Worm (Caenorhabditis elegans) whole organism, young adult: Measurements from ENCODE around the gene T03F6.6.

Experiments
- B0261.1 ChIP-seq: sonication (generic microtip); optimal IDR thresholded peaks from 2 replicates; lab custom pipeline; 2016; ENCODE audit warnings: mild to moderate bottlenecking, missing genetic modification characterization, moderate library complexity, missing compliant biosample characterization
- C17E4.6 ChIP-seq: fragments of 200-800 bp; sonication (Bioruptor generic); IDR thresholded peaks from 2 replicates; pipeline ENCODE4 v1.3.6; 2022; ENCODE audit warnings: missing genetic modification reagents, missing genetic modification characterization, missing compliant biosample characterization
- D2030.7 ChIP-seq: fragments of 200-800 bp; sonication (Bioruptor generic); IDR thresholded peaks from 2 replicates; pipeline ENCODE4 v1.3.6; 2022; ENCODE audit warnings: missing genetic modification reagents, missing genetic modification characterization, missing compliant biosample characterization
- F10E7.11 ChIP-seq: sonication (generic microtip); optimal IDR thresholded peaks from 2 replicates; lab custom pipeline; 2017; ENCODE audit warnings: mild to moderate bottlenecking, missing genetic modification characterization, moderate library complexity, missing compliant biosample characterization
- F23B12.7 ChIP-seq: sonication (generic microtip); optimal IDR thresholded peaks from 2 replicates; lab custom pipeline; 2017; ENCODE audit warnings: missing genetic modification characterization, mild to moderate bottlenecking, missing compliant biosample characterization, antibody characterized with exemption, moderate library complexity; ENCODE audit not compliant: insufficient read depth
- F37B4.10 ChIP-seq: fragments of 200-800 bp; sonication (Bioruptor generic); IDR thresholded peaks from 2 replicates; pipeline ENCODE4 v1.3.6; 2022; ENCODE audit warnings: missing genetic modification characterization, missing compliant biosample characterization
- F57A8.1 ChIP-seq: fragments of 200-800 bp; sonication (Bioruptor generic); optimal IDR thresholded peaks from 2 replicates; lab custom pipeline; 2018; ENCODE audit warnings: mild to moderate bottlenecking, missing genetic modification characterization, moderate library complexity, missing compliant biosample characterization
- F57C9.4 ChIP-seq: sonication (generic microtip); optimal IDR thresholded peaks from 2 replicates; lab custom pipeline; 2017; ENCODE audit warnings: mild to moderate bottlenecking, missing genetic modification characterization, missing compliant biosample characterization
- K11D2.4 ChIP-seq: fragments of 200-800 bp; sonication (Bioruptor generic); IDR thresholded peaks from 2 replicates; pipeline ENCODE4 v1.3.6; 2022; ENCODE audit warnings: missing genetic modification reagents, missing genetic modification characterization, missing compliant biosample characterization
- K12H6.12 ChIP-seq: fragments of 200-800 bp; sonication (Bioruptor generic); optimal IDR thresholded peaks from 2 replicates; lab custom pipeline; 2018; ENCODE audit warnings: mild to moderate bottlenecking, missing genetic modification characterization, missing compliant biosample characterization
- Y95B8A.8 ChIP-seq: fragments of 200-800 bp; sonication (Bioruptor generic); IDR thresholded peaks from 2 replicates; pipeline ENCODE4 v1.3.6; 2022; ENCODE audit warnings: missing genetic modification reagents, missing genetic modification characterization, missing compliant biosample characterization
- ZK185.1 ChIP-seq: sonication (generic microtip); optimal IDR thresholded peaks from 2 replicates; lab custom pipeline; 2016; ENCODE audit warnings: mild to moderate bottlenecking, missing genetic modification characterization, missing compliant biosample characterization; ENCODE audit not compliant: poor library complexity, severe bottlenecking
- aptf-3 ChIP-seq: fragments of 200-800 bp; sonication (Bioruptor generic); IDR thresholded peaks from 2 replicates; pipeline ENCODE4 v1.3.6; 2022; ENCODE audit warnings: missing genetic modification characterization, missing compliant biosample characterization
- attf-5 ChIP-seq: fragments of 200-800 bp; sonication (Bioruptor generic); optimal IDR thresholded peaks from 2 replicates; lab custom pipeline; 2018; ENCODE audit warnings: mild to moderate bottlenecking, missing genetic modification characterization, missing compliant biosample characterization
- ccch-3 ChIP-seq: fragments of 200-800 bp; sonication (Bioruptor generic); optimal IDR thresholded peaks from 2 replicates; lab custom pipeline; 2018; ENCODE audit warnings: mild to moderate bottlenecking, missing genetic modification characterization, missing compliant biosample characterization
- die-1 ChIP-seq: sonication (generic microtip); optimal IDR thresholded peaks from 2 replicates; lab custom pipeline; 2016; ENCODE audit warnings: missing genotype, mild to moderate bottlenecking, missing genetic modification characterization, missing compliant biosample characterization
- dpl-1 ChIP-seq: fragments of 150-350 bp; optimal IDR thresholded peaks from 2 replicates; lab custom pipeline; 2014; ENCODE audit warnings: missing biosample characterization, missing genetic modification reagents, missing genetic modification characterization
- egl-18 ChIP-seq: fragments of 200-800 bp; sonication (Bioruptor generic); IDR thresholded peaks from 2 replicates; pipeline ENCODE4 v1.3.6; 2022; ENCODE audit warnings: missing genetic modification reagents, missing genetic modification characterization, missing compliant biosample characterization
- fkh-3 ChIP-seq: sonication (generic microtip); optimal IDR thresholded peaks from 2 replicates; lab custom pipeline; 2016; ENCODE audit warnings: mild to moderate bottlenecking, missing genetic modification characterization, missing compliant biosample characterization
- gei-17 ChIP-seq: fragments of 200-800 bp; sonication (Bioruptor generic); optimal IDR thresholded peaks from 2 replicates; lab custom pipeline; 2018; ENCODE audit warnings: mild to moderate bottlenecking, missing genetic modification characterization, missing compliant biosample characterization
- hmg-1.2 ChIP-seq: fragments of 200-800 bp; sonication (Bioruptor generic); IDR thresholded peaks from 2 replicates; pipeline ENCODE4 v1.3.6; 2022; ENCODE audit warnings: missing genetic modification reagents, missing genetic modification characterization, missing compliant biosample characterization
- hrde-1 ChIP-seq: sonication (generic microtip); optimal IDR thresholded peaks from 2 replicates; lab custom pipeline; 2016; ENCODE audit warnings: missing genetic modification characterization, mild to moderate bottlenecking, missing compliant biosample characterization, moderate library complexity, missing genotype, missing genetic modification reagents, borderline replicate concordance
- lag-1 ChIP-seq: fragments of 200-800 bp; sonication (Bioruptor generic); IDR thresholded peaks from 2 replicates; pipeline ENCODE4 v1.3.6; 2022; ENCODE audit warnings: missing genetic modification reagents, missing genetic modification characterization, missing compliant biosample characterization
- lin-26 ChIP-seq: fragments of 200-800 bp; sonication (Bioruptor generic); IDR thresholded peaks from 2 replicates; pipeline ENCODE4 v1.3.6; 2022; ENCODE audit warnings: missing genetic modification reagents, missing genetic modification characterization, missing compliant biosample characterization
- lin-35 ChIP-seq, 3 experiments: fragments of 150-350 bp in 2 of 3; sonication (generic microtip) in 1 of 3; optimal IDR thresholded peaks; 2 replicates each; lab custom pipeline; 2014 to 2018; ENCODE audit warnings: missing biosample characterization in 3 of 3, missing genetic modification characterization in 3 of 3, missing genetic modification reagents in 3 of 3
- lin-54 ChIP-seq: fragments of 200-800 bp; sonication (Bioruptor generic); optimal IDR thresholded peaks from 2 replicates; lab custom pipeline; 2018; ENCODE audit warnings: mild to moderate bottlenecking, missing genetic modification characterization, missing compliant biosample characterization
- lir-1 ChIP-seq: fragments of 200-800 bp; sonication (Bioruptor generic); conservative IDR thresholded peaks from 2 replicates; pipeline ENCODE4 v1.3.6; 2022; ENCODE audit warnings: missing genetic modification reagents, missing genetic modification characterization, missing compliant biosample characterization
- mel-28 ChIP-seq: sonication (generic microtip); optimal IDR thresholded peaks from 2 replicates; lab custom pipeline; 2016; ENCODE audit warnings: borderline replicate concordance, mild to moderate bottlenecking, missing genetic modification characterization, missing compliant biosample characterization
- mxl-1 ChIP-seq: sonication (generic microtip); optimal IDR thresholded peaks from 2 replicates; lab custom pipeline; 2016; ENCODE audit warnings: missing genetic modification characterization, missing compliant biosample characterization
- nhr-80 ChIP-seq: sonication (generic microtip); optimal IDR thresholded peaks from 2 replicates; lab custom pipeline; 2016; ENCODE audit warnings: missing genetic modification characterization, missing compliant biosample characterization
- nhr-90 ChIP-seq: sonication (generic microtip); optimal IDR thresholded peaks from 2 replicates; lab custom pipeline; 2016; ENCODE audit warnings: missing genotype, mild to moderate bottlenecking, missing genetic modification characterization, missing compliant biosample characterization
- pha-4 ChIP-seq: fragments of 150-350 bp; sonication (generic microtip); optimal IDR thresholded peaks from 2 replicates; lab custom pipeline; 2014; ENCODE audit warnings: missing biosample characterization, missing genetic modification reagents, missing genetic modification characterization
- rcor-1 ChIP-seq: fragments of 200-800 bp; sonication (Bioruptor generic); IDR thresholded peaks from 2 replicates; pipeline ENCODE4 v1.3.6; 2022; ENCODE audit warnings: missing genetic modification reagents, missing genetic modification characterization, missing compliant biosample characterization
- rec-8 ChIP-seq, 2 experiments: sonication (generic microtip); optimal IDR thresholded peaks; 2 replicates each; lab custom pipeline; 2016; ENCODE audit warnings: mild to moderate bottlenecking in 2 of 2, missing genetic modification characterization in 2 of 2, missing genetic modification reagents in 2 of 2, missing genotype in 2 of 2, missing biosample characterization in 1 of 2, missing compliant biosample characterization in 1 of 2, moderate library complexity in 1 of 2
- repo-1 ChIP-seq: sonication (generic microtip); optimal IDR thresholded peaks from 2 replicates; lab custom pipeline; 2017; ENCODE audit warnings: mild to moderate bottlenecking, missing genetic modification characterization, missing compliant biosample characterization
- sdz-38 ChIP-seq: sonication (generic microtip); optimal IDR thresholded peaks from 2 replicates; lab custom pipeline; 2016; ENCODE audit warnings: missing genotype, missing genetic modification characterization, missing compliant biosample characterization
- sptf-2 ChIP-seq: fragments of 200-800 bp; sonication (Bioruptor generic); optimal IDR thresholded peaks from 2 replicates; lab custom pipeline; 2018; ENCODE audit warnings: mild to moderate bottlenecking, missing genetic modification characterization, missing compliant biosample characterization
- unc-130 ChIP-seq: sonication (generic microtip); optimal IDR thresholded peaks from 2 replicates; lab custom pipeline; 2016; ENCODE audit warnings: missing genetic modification reagents, missing genetic modification characterization, missing compliant biosample characterization
- zfh-2 ChIP-seq: fragments of 200-800 bp; sonication (Bioruptor generic); conservative IDR thresholded peaks from 2 replicates; pipeline ENCODE4 v1.3.6; 2022; ENCODE audit warnings: missing genetic modification reagents, missing genetic modification characterization, missing compliant biosample characterization
- zim-3 ChIP-seq: sonication (generic microtip); optimal IDR thresholded peaks from 2 replicates; lab custom pipeline; 2017; ENCODE audit warnings: mild to moderate bottlenecking, missing genetic modification characterization, moderate library complexity, missing compliant biosample characterization
- ztf-22 ChIP-seq: fragments of 200-800 bp; sonication (Bioruptor generic); optimal IDR thresholded peaks from 2 replicates; lab custom pipeline; 2018; ENCODE audit warnings: mild to moderate bottlenecking, missing genetic modification characterization, moderate library complexity, missing compliant biosample characterization
- ztf-25 ChIP-seq: fragments of 200-800 bp; sonication (Bioruptor generic); IDR thresholded peaks from 2 replicates; pipeline ENCODE4 v1.3.6; 2022; ENCODE audit warnings: missing genetic modification reagents, missing genetic modification characterization, missing compliant biosample characterization
- ztf-28 ChIP-seq: fragments of 200-800 bp; sonication (Bioruptor generic); IDR thresholded peaks from 2 replicates; pipeline ENCODE4 v1.3.6; 2022; ENCODE audit warnings: missing genetic modification reagents, missing genetic modification characterization, missing compliant biosample characterization
- ztf-3 ChIP-seq: fragments of 200-800 bp; sonication (Bioruptor generic); optimal IDR thresholded peaks from 2 replicates; lab custom pipeline; 2018; ENCODE audit warnings: mild to moderate bottlenecking, missing genetic modification characterization, missing compliant biosample characterization

T03F6.6 gene

DNA sequence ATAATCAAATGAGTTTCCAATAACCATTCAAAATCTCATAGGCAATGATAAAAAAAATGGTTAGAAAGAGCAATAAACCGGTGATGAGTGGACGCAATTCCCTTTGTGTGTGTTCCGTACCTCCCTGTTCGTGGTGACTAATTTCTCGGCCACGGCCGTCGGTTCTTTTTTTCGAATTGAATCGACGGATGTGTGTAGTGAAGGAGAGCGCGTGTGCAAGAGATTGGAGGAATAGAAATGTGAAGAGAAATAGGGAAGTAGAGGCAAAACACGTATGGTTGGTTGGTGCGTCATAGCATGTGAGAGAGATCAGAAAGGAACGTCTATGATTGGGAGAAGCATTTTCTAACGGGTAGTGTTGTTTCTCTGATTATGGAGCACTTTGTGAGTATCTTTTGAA is 20.2 kb downstream of the T03F6.6 start:
- TF ChIP-seq F23B12.7 (tag; lab: Kevin White, UChicago) (peak; percentile 41), hmg-1.2 (GFP tag; lab: Robert Waterston, UW) (peak; percentile 10; the same call in 1 of the 2 replicates), K12H6.12 (peak; percentile 40), nhr-80 (tag; lab: Kevin White, UChicago) (peak; percentile 60), zfh-2 (GFP tag; lab: Robert Waterston, UW) (no peak), attf-5 (GFP tag; lab: Kevin White, UChicago) (peak; percentile 67)

ce11 chrIII:13359256-13359655 is 20.8 kb downstream of the T03F6.6 start, which contains the start of gene F53A2.9:
Gene F53A2.9, minus strand, starts transcription at chrIII:13359356.
- TF ChIP-seq D2030.7 (GFP tag; lab: Robert Waterston, UW) (no peak), dpl-1 (GFP tag; lab: Kevin White, UChicago) (no peak), ztf-28 (GFP tag; lab: Robert Waterston, UW) (no peak), gei-17 (GFP tag; lab: Kevin White, UChicago) (no peak), aptf-3 (GFP tag; lab: Robert Waterston, UW) (no peak), repo-1 (tag; lab: Kevin White, UChicago) (no peak), F37B4.10 (no peak), lir-1 (GFP tag; lab: Robert Waterston, UW) (no peak), C17E4.6 (GFP tag; lab: Robert Waterston, UW) (no peak), B0261.1 (tag; lab: Kevin White, UChicago) (no peak), hmg-1.2 (GFP tag; lab: Robert Waterston, UW) (no peak), ztf-22 (GFP tag; lab: Kevin White, UChicago) (no peak), F57A8.1 (GFP tag; lab: Kevin White, UChicago) (no peak), lin-54 (GFP tag; lab: Kevin White, UChicago) (no peak)

ce11 chrIII:13350964-13351363 is 29.1 kb downstream of the T03F6.6 start:
- TF ChIP-seq rcor-1 (GFP tag; lab: Robert Waterston, UW) (no peak), pha-4 (no peak), egl-18 (GFP tag; lab: Robert Waterston, UW) (no peak), rec-8 (tag; optimal IDR thresholded peaks at IDR 0.05; lab: Kevin White, UChicago) (no peak), unc-130 (GFP tag; lab: Kevin White, UChicago) (no peak), zim-3 (tag; lab: Kevin White, UChicago) (no peak), ztf-25 (GFP tag; lab: Robert Waterston, UW) (no peak), lin-26 (GFP tag; lab: Robert Waterston, UW) (no peak), F23B12.7 (tag; lab: Kevin White, UChicago) (no peak), sdz-38 (tag; lab: Kevin White, UChicago) (no peak), lin-35 (GFP tag; optimal IDR thresholded peaks at IDR 0.05; lab: Kevin White, UChicago) (no peak), D2030.7 (GFP tag; lab: Robert Waterston, UW) (no peak), lag-1 (no peak), ccch-3 (GFP tag; lab: Kevin White, UChicago) (no peak)

- TF ChIP-seq F37B4.10 (no peak), hrde-1 (no peak), ztf-3 (GFP tag; lab: Kevin White, UChicago) (no peak), die-1 (tag; lab: Kevin White, UChicago) (no peak), fkh-3 (tag; lab: Kevin White, UChicago) (no peak), F57C9.4 (tag; lab: Kevin White, UChicago) (no peak), mxl-1 (tag; lab: Kevin White, UChicago) (no peak), nhr-90 (tag; lab: Kevin White, UChicago) (no peak), sptf-2 (no peak), K11D2.4 (no peak), egl-18 (GFP tag; lab: Robert Waterston, UW) (no peak), B0261.1 (tag; lab: Kevin White, UChicago) (no peak), zim-3 (tag; lab: Kevin White, UChicago) (no peak), mel-28 (tag; lab: Kevin White, UChicago) (no peak), F10E7.11 (tag; lab: Kevin White, UChicago) (no peak), Y95B8A.8 (no peak), ZK185.1 (tag; lab: Kevin White, UChicago) (no peak)
Measured at ce11 chrIII:13348891-13349290, 31.2 kb downstream of the T03F6.6 start.
